Fruit fly (Drosophila melanogaster) Kc167 (cell line): ENCODE measurements around the gene dgt2.

ENCODE experiments used
- Myc ChIP-seq: fragments of >200 bp; optimal IDR thresholded peaks from 2 replicates; lab custom pipeline; 2017; ENCODE audit warnings: missing external identifiers
- Sin3A ChIP-seq: fragments of >200 bp; optimal IDR thresholded peaks from 2 replicates; lab custom pipeline; 2018; ENCODE audit warnings: missing external identifiers
- h ChIP-seq: fragments of >200 bp; optimal IDR thresholded peaks from 3 replicates; lab custom pipeline; 2018; ENCODE audit warnings: missing external identifiers
- insv ChIP-seq: fragments of >200 bp; optimal IDR thresholded peaks from 3 replicates; lab custom pipeline; 2018; ENCODE audit warnings: missing external identifiers
- psq ChIP-seq: fragments of >200 bp; optimal IDR thresholded peaks from 2 replicates; lab custom pipeline; 2017; ENCODE audit warnings: missing external identifiers
- ttk ChIP-seq: sonication (Bioruptor generic); optimal IDR thresholded peaks from 2 replicates; lab custom pipeline; 2017; ENCODE audit warnings: missing external identifiers

Gene dgt2

DNA sequence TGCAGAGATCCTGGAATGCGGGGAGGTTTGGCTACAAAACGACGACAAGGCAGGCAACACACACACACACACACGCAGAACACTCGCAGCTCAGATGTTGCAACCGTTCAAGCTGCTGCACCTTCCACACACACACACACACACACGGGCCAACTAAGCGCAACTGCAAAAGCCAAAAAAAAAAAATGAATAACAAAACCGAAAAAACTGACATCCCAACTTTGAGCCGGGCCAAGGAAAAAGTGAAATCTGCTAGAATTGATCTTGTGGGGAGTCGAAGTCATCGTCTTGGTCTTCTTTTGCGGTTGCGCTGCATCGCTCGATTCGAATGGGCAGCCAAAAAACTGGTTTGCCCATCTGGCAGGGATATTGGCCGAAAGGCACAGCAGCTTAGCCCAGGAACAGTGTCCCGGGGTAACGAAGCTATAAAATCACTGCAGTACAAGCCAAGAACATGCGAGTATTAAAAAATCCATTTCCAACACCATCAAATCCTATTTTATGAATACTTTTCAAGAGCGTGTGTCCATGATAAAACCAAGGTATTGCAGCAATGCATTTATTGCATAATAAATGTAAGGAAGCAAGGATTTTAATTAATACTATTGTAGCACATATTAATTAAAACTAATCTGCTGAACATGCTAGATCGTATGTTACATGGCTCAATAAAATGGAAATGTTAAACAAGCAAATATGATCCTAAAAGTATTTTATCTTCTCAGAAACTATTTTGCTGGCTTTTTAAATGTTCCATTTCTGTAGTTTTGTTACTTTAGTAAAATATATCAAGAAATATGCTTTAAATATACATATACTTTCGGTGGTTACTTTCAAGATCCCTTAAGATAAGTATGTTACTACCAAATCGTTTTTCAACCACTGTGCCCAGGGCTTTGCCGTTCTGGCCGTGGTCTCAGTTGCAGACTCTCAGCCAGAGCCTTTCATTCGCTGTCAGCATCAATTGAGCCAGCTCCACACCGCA lies 23.8 kb upstream of the dgt2 start:
- no peak for TF ChIP-seq insv (lab: Kevin White, UChicago)
- no peak for TF ChIP-seq Sin3A (lab: Kevin White, UChicago)
- TF ChIP-seq ttk (lab: Kevin White, UChicago): no peak
- TF ChIP-seq h (lab: Kevin White, UChicago): no peak
- no peak for TF ChIP-seq psq (lab: Kevin White, UChicago)
- TF ChIP-seq Myc (lab: Kevin White, UChicago): no peak

DNA sequence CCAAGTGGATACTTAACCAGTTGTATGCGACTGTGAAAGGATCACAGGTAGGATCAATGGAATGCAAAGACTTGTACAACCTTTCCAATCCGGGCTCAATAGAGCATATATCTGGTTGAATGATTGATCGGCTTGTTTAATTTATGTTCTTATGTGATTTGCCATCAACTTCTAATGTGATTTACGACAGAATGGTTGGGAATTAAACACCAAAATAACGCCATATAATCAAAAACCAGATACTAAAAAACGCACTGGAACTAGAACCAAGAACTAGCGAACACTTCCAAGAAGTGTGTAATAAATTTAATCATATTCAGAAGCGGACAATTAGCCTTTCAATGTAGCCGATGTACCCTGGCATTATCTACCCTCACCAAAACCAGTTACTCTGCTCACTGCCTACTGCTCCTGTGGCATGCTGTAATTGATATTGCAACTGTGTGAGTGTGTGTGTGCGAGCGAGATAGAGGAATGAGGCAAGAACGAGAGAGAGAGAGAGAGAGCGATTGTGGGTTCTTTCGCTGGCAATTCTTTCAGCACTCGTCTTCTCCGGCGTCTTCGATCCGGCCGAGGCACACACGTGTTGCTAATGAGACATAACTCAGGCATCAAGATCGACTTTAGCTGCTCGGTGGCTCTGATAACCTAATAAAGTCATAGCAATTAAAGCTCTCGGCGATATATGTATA lies 21.0 kb upstream of the dgt2 start:
- TF ChIP-seq psq (lab: Kevin White, UChicago): no peak
- no peak for TF ChIP-seq h (lab: Kevin White, UChicago)
- no peak for TF ChIP-seq ttk (lab: Kevin White, UChicago)
- no peak for TF ChIP-seq insv (lab: Kevin White, UChicago)
- no peak for TF ChIP-seq Myc (lab: Kevin White, UChicago)
- no peak for TF ChIP-seq Sin3A (lab: Kevin White, UChicago)

DNA sequence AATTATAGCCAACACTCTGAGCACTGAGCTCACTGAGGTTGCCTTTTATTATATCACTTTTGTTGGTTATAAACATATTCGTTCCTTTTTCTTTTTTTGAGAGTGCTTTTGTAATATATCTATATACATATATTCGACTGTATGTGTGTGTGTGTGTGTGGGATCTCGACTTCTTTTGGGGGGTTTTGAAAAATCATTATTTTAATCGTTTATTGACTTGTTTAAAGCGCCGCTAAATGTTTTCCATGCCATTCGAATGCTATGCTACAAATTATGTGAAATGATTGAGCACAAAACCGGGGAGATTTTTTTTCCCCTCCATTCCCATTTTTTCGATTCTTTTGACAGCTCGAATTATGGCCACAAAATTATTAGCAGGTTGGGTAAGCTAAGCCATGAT lies 20.3 kb upstream of the dgt2 start:
- TF ChIP-seq insv (lab: Kevin White, UChicago): no peak
- TF ChIP-seq h (lab: Kevin White, UChicago): no peak
- no peak for TF ChIP-seq Sin3A (lab: Kevin White, UChicago)
- TF ChIP-seq Myc (lab: Kevin White, UChicago): no peak
- TF ChIP-seq ttk (lab: Kevin White, UChicago): no peak
- TF ChIP-seq psq (lab: Kevin White, UChicago): no peak

DNA sequence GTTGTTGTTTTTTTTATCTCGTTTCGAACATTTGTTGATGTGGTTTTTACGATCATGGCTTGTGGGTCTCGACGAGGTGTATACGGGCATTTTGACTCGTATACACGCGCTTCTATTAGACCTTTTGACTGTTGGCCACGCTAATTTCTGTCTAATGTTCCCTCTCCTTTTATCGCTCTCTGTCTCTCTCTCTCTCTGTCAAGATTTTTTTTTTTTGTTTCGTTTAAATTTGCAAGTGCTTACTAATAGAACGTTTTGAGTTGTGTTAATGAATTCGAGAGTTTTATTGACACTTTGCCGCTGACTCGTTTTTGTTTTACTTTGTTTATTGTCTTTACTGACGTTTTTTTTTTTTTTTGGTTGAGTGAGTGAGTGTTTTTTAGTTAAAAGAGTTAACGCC lies 19.4 kb upstream of the dgt2 start:
- no peak for TF ChIP-seq psq (lab: Kevin White, UChicago)
- TF ChIP-seq insv (lab: Kevin White, UChicago): no peak
- no peak for TF ChIP-seq Sin3A (lab: Kevin White, UChicago)
- TF ChIP-seq h (lab: Kevin White, UChicago): no peak
- TF ChIP-seq Myc (lab: Kevin White, UChicago): no peak
- no peak for TF ChIP-seq ttk (lab: Kevin White, UChicago)

DNA sequence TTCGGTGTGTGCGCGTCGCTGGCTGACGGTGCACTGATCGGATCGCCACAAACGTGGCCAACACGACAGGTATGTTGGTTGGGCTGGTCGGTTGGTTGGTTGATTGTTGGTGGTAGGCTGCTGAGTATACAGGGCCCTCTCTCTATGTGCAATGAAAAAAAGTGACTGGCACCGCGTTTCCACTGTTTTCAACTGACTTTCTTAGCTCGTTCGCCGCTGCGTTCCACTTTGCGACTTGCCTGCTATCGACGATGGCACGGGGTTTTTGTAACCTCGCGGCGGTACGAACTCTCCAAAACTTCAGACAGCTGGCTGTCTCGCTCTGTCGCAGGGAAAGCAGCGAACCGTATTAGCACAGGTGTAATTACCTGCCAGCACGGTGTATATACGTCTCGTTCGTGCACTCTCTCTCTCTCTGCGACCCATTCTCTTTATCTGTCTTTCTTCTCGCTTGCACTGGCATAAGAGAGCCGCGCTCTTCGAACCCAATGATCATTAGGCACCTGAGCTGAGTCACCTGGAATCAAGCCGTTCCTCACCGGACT lies 18.8 kb upstream of the dgt2 start:
- no peak for TF ChIP-seq h (lab: Kevin White, UChicago)
- no peak for TF ChIP-seq ttk (lab: Kevin White, UChicago)
- no peak for TF ChIP-seq Myc (lab: Kevin White, UChicago)
- no peak for TF ChIP-seq Sin3A (lab: Kevin White, UChicago)
- no peak for TF ChIP-seq insv (lab: Kevin White, UChicago)
- TF ChIP-seq psq (lab: Kevin White, UChicago): no peak

DNA sequence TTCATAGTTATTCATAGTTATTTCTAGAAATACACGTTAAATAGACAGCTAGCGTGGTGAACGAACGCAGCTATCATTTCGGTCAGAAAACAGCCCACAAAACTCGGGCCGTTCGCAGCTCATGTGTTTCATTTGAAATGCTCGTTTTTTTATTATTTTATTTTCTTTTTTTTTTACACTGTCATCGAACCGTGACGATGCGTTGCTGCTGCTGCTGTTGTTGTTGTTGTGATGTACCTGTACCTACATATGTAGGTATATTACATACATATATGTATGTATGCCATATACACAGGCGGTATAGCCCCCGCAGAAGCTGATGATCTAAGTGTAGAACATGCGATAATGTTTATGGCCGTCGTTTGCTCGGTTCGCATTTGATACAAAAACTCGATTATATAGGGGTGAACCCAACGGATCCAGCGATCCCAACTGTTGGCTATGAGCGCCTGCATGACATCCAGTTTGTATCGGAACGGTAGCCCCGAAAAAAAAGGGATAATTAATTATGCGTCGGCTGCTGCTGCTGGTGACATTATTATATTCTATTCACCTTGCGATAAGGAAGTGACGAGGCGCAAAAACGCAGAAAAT lies 16.5 kb upstream of the dgt2 start:
- TF ChIP-seq h (lab: Kevin White, UChicago): no peak
- TF ChIP-seq insv (lab: Kevin White, UChicago): no peak
- TF ChIP-seq Sin3A (lab: Kevin White, UChicago): no peak
- TF ChIP-seq Myc (lab: Kevin White, UChicago): no peak
- TF ChIP-seq ttk (lab: Kevin White, UChicago): no peak
- TF ChIP-seq psq (lab: Kevin White, UChicago): no peak

DNA sequence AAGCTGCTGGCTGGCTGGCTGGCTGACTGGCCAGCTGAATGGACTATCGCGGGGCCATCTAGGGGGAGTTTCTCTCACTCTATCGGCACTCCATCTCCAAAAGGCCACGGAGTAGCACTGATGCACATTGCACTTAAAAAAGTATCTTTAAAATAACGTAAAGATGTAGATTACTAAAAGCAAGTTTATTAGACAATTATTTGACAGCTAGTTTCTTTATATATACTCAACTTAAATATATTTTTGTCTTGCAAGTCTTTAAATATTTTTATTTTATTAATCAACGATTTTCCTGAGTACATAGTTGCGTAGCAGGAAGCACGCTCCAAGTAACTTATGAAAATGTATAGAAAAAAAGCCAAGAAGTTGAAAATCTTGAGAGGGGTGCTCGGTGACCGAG lies 12.8 kb upstream of the dgt2 start:
- TF ChIP-seq ttk (lab: Kevin White, UChicago): no peak
- TF ChIP-seq Sin3A (lab: Kevin White, UChicago): no peak
- no peak for TF ChIP-seq insv (lab: Kevin White, UChicago)
- TF ChIP-seq Myc (lab: Kevin White, UChicago): no peak
- no peak for TF ChIP-seq h (lab: Kevin White, UChicago)
- no peak for TF ChIP-seq psq (lab: Kevin White, UChicago)

DNA sequence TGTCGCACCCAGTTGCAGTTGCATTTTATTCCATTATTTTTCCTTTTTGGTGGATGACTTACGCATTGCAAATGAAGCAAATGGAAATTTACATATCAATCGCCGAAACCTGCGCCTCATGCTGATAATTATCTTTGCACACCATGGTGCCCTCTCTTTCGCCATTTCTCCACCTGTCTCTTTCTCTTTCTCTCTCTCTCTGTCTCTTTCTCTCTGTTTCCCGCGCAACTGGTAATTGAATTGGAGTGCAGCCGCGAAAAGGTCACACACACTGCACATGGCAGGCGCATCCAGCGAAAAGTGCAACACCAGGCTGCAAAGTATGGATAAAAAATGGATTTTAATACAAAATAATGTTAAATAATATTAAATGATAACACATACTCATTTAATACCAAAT lies 12.0 kb upstream of the dgt2 start:
- TF ChIP-seq Myc (lab: Kevin White, UChicago) (no peak), insv (lab: Kevin White, UChicago) (no peak), Sin3A (lab: Kevin White, UChicago) (no peak), ttk (lab: Kevin White, UChicago) (no peak), psq (lab: Kevin White, UChicago) (no peak), h (lab: Kevin White, UChicago) (no peak)

DNA sequence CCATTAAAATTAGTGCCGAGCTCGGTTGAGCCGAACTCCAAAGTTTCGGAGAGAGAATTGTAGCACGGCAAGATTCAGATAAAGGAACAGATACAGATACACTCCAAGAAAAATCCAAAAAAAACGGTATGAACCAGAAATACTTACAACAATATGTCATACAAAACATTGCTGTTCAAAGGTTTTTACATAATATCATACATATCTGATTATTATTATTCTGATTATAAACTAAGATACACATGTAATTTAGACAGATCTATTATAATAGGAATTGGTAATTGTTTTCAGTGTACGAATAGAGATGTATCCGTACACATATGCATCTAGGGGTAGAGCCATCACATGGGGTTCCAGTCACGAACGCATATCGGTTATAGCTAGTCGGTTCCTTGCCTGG lies 9.7 kb upstream of the dgt2 start:
- TF ChIP-seq Myc (lab: Kevin White, UChicago) (no peak), h (lab: Kevin White, UChicago) (no peak), Sin3A (lab: Kevin White, UChicago) (no peak), psq (lab: Kevin White, UChicago) (no peak), insv (lab: Kevin White, UChicago) (no peak), ttk (lab: Kevin White, UChicago) (no peak)

DNA sequence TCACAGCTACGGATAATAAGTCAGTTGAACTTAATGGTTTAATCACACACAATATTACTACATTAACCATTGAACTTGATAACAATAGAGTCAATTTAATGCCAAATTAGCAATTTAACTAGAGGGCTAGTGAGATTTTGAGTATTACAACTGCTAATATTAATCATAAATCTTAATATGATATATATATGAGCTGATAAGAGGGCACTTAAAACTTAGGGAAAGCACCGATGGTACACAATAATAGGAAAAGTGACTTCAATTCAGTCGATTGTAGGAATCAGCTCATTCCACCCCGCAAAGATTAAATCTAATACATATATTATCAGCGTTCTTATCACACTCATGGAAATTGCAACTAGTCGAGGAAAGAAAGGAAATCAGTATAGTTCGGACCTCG lies 8.5 kb upstream of the dgt2 start, which contains the start of gene CG16965:
Gene CG16965 (plus strand): TSS at position 382 of the 400 bp plus-strand sequence.
- TF ChIP-seq psq (lab: Kevin White, UChicago): no peak
- TF ChIP-seq ttk (lab: Kevin White, UChicago): no peak
- no peak for TF ChIP-seq insv (lab: Kevin White, UChicago)
- no peak for TF ChIP-seq h (lab: Kevin White, UChicago)
- no peak for TF ChIP-seq Sin3A (lab: Kevin White, UChicago)
- TF ChIP-seq Myc (lab: Kevin White, UChicago): no peak
